Worm (Caenorhabditis elegans): ENCODE measurements around the gene vps-50.

ce11 chrIII:10908543-10908942 is 39.5 kb downstream of the vps-50 start:
- TF ChIP-seq tbx-7 (tag; optimal IDR thresholded peaks at IDR 0.05) (no peak), nhr-11 (tag; optimal IDR thresholded peaks at IDR 0.05) (no peak), nfya-1 (tag; optimal IDR thresholded peaks at IDR 0.05) (no peak), ama-1 (optimal IDR thresholded peaks at IDR 0.05) (no peak), K02D7.2 (tag; optimal IDR thresholded peaks at IDR 0.05) (no peak), ceh-9 (tag; optimal IDR thresholded peaks at IDR 0.05) (no peak), pha-4 (tag; optimal IDR thresholded peaks at IDR 0.05) (no peak), ztf-16 (tag; optimal IDR thresholded peaks at IDR 0.05) (no peak)

All from whole organism, late embryonic.